Worm (Caenorhabditis elegans) whole organism, young adult: Measurements from ENCODE around the gene ttll-4.

Experiments used
- B0261.1 ChIP-seq: sonication (generic microtip); optimal IDR thresholded peaks from 2 replicates; lab custom pipeline; 2016; ENCODE audit warnings: mild to moderate bottlenecking, missing genetic modification characterization, moderate library complexity, missing compliant biosample characterization
- F52B5.7 ChIP-seq: sonication (generic microtip); optimal IDR thresholded peaks from 2 replicates; lab custom pipeline; 2016; ENCODE audit warnings: mild to moderate bottlenecking, missing genetic modification characterization, missing compliant biosample characterization
- F57A8.1 ChIP-seq: fragments of 200-800 bp; sonication (Bioruptor generic); optimal IDR thresholded peaks from 2 replicates; lab custom pipeline; 2018; ENCODE audit warnings: mild to moderate bottlenecking, missing genetic modification characterization, moderate library complexity, missing compliant biosample characterization
- K11D2.4 ChIP-seq: fragments of 200-800 bp; sonication (Bioruptor generic); IDR thresholded peaks from 2 replicates; pipeline ENCODE4 v1.3.6; 2022; ENCODE audit warnings: missing genetic modification reagents, missing genetic modification characterization, missing compliant biosample characterization
- T26A5.8 ChIP-seq: sonication (generic microtip); optimal IDR thresholded peaks from 2 replicates; lab custom pipeline; 2016; ENCODE audit warnings: missing genetic modification characterization, missing compliant biosample characterization
- Y53F4B.3 ChIP-seq: fragments of 200-800 bp; sonication (Bioruptor generic); IDR thresholded peaks from 2 replicates; pipeline ENCODE4 v1.3.6; 2022; ENCODE audit warnings: missing genetic modification reagents, missing genetic modification characterization, missing compliant biosample characterization
- Y53G8AR.9 ChIP-seq: fragments of 200-800 bp; sonication (Bioruptor generic); conservative IDR thresholded peaks from 2 replicates; pipeline ENCODE4 v1.3.6; 2022; ENCODE audit warnings: missing genetic modification reagents, missing genetic modification characterization, missing compliant biosample characterization
- Y79H2A.3 ChIP-seq: fragments of 200-800 bp; sonication (Bioruptor generic); conservative IDR thresholded peaks from 2 replicates; pipeline ENCODE4 v1.3.6; 2022; ENCODE audit warnings: missing genetic modification reagents, missing genetic modification characterization, missing compliant biosample characterization
- ZK185.1 ChIP-seq: sonication (generic microtip); optimal IDR thresholded peaks from 2 replicates; lab custom pipeline; 2016; ENCODE audit warnings: mild to moderate bottlenecking, missing genetic modification characterization, missing compliant biosample characterization; ENCODE audit not compliant: poor library complexity, severe bottlenecking
- akir-1 ChIP-seq: fragments of 200-800 bp; sonication (Bioruptor generic); optimal IDR thresholded peaks from 2 replicates; lab custom pipeline; 2018; ENCODE audit warnings: mild to moderate bottlenecking, missing genetic modification characterization, moderate library complexity, missing compliant biosample characterization
- aptf-3 ChIP-seq: fragments of 200-800 bp; sonication (Bioruptor generic); IDR thresholded peaks from 2 replicates; pipeline ENCODE4 v1.3.6; 2022; ENCODE audit warnings: missing genetic modification characterization, missing compliant biosample characterization
- atf-7 ChIP-seq: sonication (generic microtip); optimal IDR thresholded peaks from 2 replicates; lab custom pipeline; 2017; ENCODE audit warnings: mild to moderate bottlenecking, missing genetic modification characterization, missing compliant biosample characterization
- attf-5 ChIP-seq: fragments of 200-800 bp; sonication (Bioruptor generic); optimal IDR thresholded peaks from 2 replicates; lab custom pipeline; 2018; ENCODE audit warnings: mild to moderate bottlenecking, missing genetic modification characterization, missing compliant biosample characterization
- bed-1 ChIP-seq: fragments of 200-800 bp; sonication (Bioruptor generic); IDR thresholded peaks from 2 replicates; pipeline ENCODE4 v1.3.6; 2022; ENCODE audit warnings: missing genetic modification reagents, missing genetic modification characterization, missing compliant biosample characterization
- bed-2 ChIP-seq: fragments of 200-800 bp; sonication (Bioruptor generic); IDR thresholded peaks from 2 replicates; pipeline ENCODE4 v1.3.6; 2022; ENCODE audit warnings: missing genetic modification reagents, missing genetic modification characterization, missing compliant biosample characterization
- ceh-58 ChIP-seq: fragments of 200-800 bp; sonication (Bioruptor generic); IDR thresholded peaks from 2 replicates; pipeline ENCODE4 v1.3.6; 2022; ENCODE audit warnings: missing genetic modification characterization, missing compliant biosample characterization
- egl-18 ChIP-seq: fragments of 200-800 bp; sonication (Bioruptor generic); IDR thresholded peaks from 2 replicates; pipeline ENCODE4 v1.3.6; 2022; ENCODE audit warnings: missing genetic modification reagents, missing genetic modification characterization, missing compliant biosample characterization
- hlh-26 ChIP-seq: fragments of 200-800 bp; sonication (Bioruptor generic); conservative IDR thresholded peaks from 2 replicates; pipeline ENCODE4 v1.3.6; 2022; ENCODE audit warnings: missing genetic modification reagents, missing genetic modification characterization, missing compliant biosample characterization
- hmg-1.2 ChIP-seq: fragments of 200-800 bp; sonication (Bioruptor generic); IDR thresholded peaks from 2 replicates; pipeline ENCODE4 v1.3.6; 2022; ENCODE audit warnings: missing genetic modification reagents, missing genetic modification characterization, missing compliant biosample characterization
- hmg-20 ChIP-seq: fragments of 200-800 bp; sonication (Bioruptor generic); IDR thresholded peaks from 2 replicates; pipeline ENCODE4 v1.3.6; 2022; ENCODE audit warnings: missing genetic modification reagents, missing genetic modification characterization, missing compliant biosample characterization
- lin-35 ChIP-seq, 3 experiments: fragments of 150-350 bp in 2 of 3; sonication (generic microtip) in 1 of 3; optimal IDR thresholded peaks; 2 replicates each; lab custom pipeline; 2014 to 2018; ENCODE audit warnings: missing biosample characterization in 3 of 3, missing genetic modification characterization in 3 of 3, missing genetic modification reagents in 3 of 3
- lin-40 ChIP-seq: sonication (generic microtip); optimal IDR thresholded peaks from 2 replicates; lab custom pipeline; 2016; ENCODE audit warnings: missing genetic modification characterization, mild to moderate bottlenecking, missing compliant biosample characterization, missing genotype, missing genetic modification reagents
- lin-54 ChIP-seq: fragments of 200-800 bp; sonication (Bioruptor generic); optimal IDR thresholded peaks from 2 replicates; lab custom pipeline; 2018; ENCODE audit warnings: mild to moderate bottlenecking, missing genetic modification characterization, missing compliant biosample characterization
- lir-1 ChIP-seq: fragments of 200-800 bp; sonication (Bioruptor generic); conservative IDR thresholded peaks from 2 replicates; pipeline ENCODE4 v1.3.6; 2022; ENCODE audit warnings: missing genetic modification reagents, missing genetic modification characterization, missing compliant biosample characterization
- lsy-27 ChIP-seq: sonication (generic microtip); optimal IDR thresholded peaks from 2 replicates; lab custom pipeline; 2017; ENCODE audit warnings: missing genetic modification characterization, mild to moderate bottlenecking, missing compliant biosample characterization, antibody characterized with exemption, missing genotype, borderline replicate concordance; ENCODE audit not compliant: insufficient read depth
- madf-10 ChIP-seq: sonication (generic microtip); optimal IDR thresholded peaks from 2 replicates; lab custom pipeline; 2016; ENCODE audit warnings: mild to moderate bottlenecking, missing genetic modification characterization, missing compliant biosample characterization
- nhr-27 ChIP-seq: fragments of 200-800 bp; sonication (Bioruptor generic); optimal IDR thresholded peaks from 2 replicates; lab custom pipeline; 2018; ENCODE audit warnings: mild to moderate bottlenecking, missing genetic modification characterization, moderate library complexity, missing compliant biosample characterization
- nhr-90 ChIP-seq: sonication (generic microtip); optimal IDR thresholded peaks from 2 replicates; lab custom pipeline; 2016; ENCODE audit warnings: missing genotype, mild to moderate bottlenecking, missing genetic modification characterization, missing compliant biosample characterization
- snpc-1.3 ChIP-seq: sonication (generic microtip); optimal IDR thresholded peaks from 2 replicates; lab custom pipeline; 2017; ENCODE audit warnings: missing genetic modification characterization, mild to moderate bottlenecking, missing compliant biosample characterization, antibody characterized with exemption, moderate library complexity, missing genotype, missing genetic modification reagents; ENCODE audit not compliant: insufficient read depth
- somi-1 ChIP-seq: fragments of 200-800 bp; sonication (Bioruptor generic); optimal IDR thresholded peaks from 2 replicates; lab custom pipeline; 2018; ENCODE audit warnings: mild to moderate bottlenecking, missing genetic modification characterization, missing compliant biosample characterization
- tbp1 ChIP-seq: fragments of 200-800 bp; sonication (Bioruptor generic); optimal IDR thresholded peaks from 2 replicates; lab custom pipeline; 2018; ENCODE audit warnings: mild to moderate bottlenecking, missing genetic modification characterization, missing compliant biosample characterization
- tbx-9 ChIP-seq: sonication (generic microtip); optimal IDR thresholded peaks from 2 replicates; lab custom pipeline; 2016; ENCODE audit warnings: borderline replicate concordance, missing genetic modification characterization, inconsistent platforms, missing compliant biosample characterization
- tlf-1 ChIP-seq: fragments of 200-800 bp; sonication (Bioruptor generic); optimal IDR thresholded peaks from 2 replicates; lab custom pipeline; 2018; ENCODE audit warnings: mild to moderate bottlenecking, missing genetic modification characterization, missing compliant biosample characterization
- unc-62 ChIP-seq: fragments of 150-350 bp; optimal IDR thresholded peaks from 2 replicates; lab custom pipeline; 2014; ENCODE audit warnings: missing biosample characterization, missing genetic modification reagents, missing genetic modification characterization
- zfh-2 ChIP-seq: fragments of 200-800 bp; sonication (Bioruptor generic); conservative IDR thresholded peaks from 2 replicates; pipeline ENCODE4 v1.3.6; 2022; ENCODE audit warnings: missing genetic modification reagents, missing genetic modification characterization, missing compliant biosample characterization
- ztf-18 ChIP-seq: sonication (generic microtip); optimal IDR thresholded peaks from 2 replicates; lab custom pipeline; 2016; ENCODE audit warnings: missing genotype, mild to moderate bottlenecking, missing genetic modification characterization, missing compliant biosample characterization
- ztf-3 ChIP-seq: fragments of 200-800 bp; sonication (Bioruptor generic); optimal IDR thresholded peaks from 2 replicates; lab custom pipeline; 2018; ENCODE audit warnings: mild to moderate bottlenecking, missing genetic modification characterization, missing compliant biosample characterization
- ztf-6 ChIP-seq: fragments of 200-800 bp; sonication (Bioruptor generic); IDR thresholded peaks from 2 replicates; pipeline ENCODE4 v1.3.6; 2022; ENCODE audit warnings: missing genetic modification reagents, missing genetic modification characterization, missing compliant biosample characterization

Gene ttll-4

ce11 chrIII:10096525-10096972 lies 27.4 kb upstream of the ttll-4 start (continued):
- TF ChIP-seq attf-5 (GFP tag; lab: Kevin White, UChicago), result peak; percentile 95
- TF ChIP-seq egl-18 (GFP tag; lab: Robert Waterston, UW), result no peak
- TF ChIP-seq F52B5.7, result no peak
- no peak for TF ChIP-seq bed-1 (GFP tag; lab: Robert Waterston, UW)
- peak; percentile 63 for TF ChIP-seq atf-7 (tag; lab: Kevin White, UChicago)
- TF ChIP-seq ZK185.1 (tag; lab: Kevin White, UChicago), result peak; percentile 33
- peak; percentile 66 for TF ChIP-seq lin-54
- TF ChIP-seq B0261.1, result no peak
- TF ChIP-seq K11D2.4 (GFP tag; lab: Robert Waterston, UW), result peak; percentile 53; the same call in 1 of the 2 replicates
- TF ChIP-seq F57A8.1 (GFP tag; lab: Kevin White, UChicago), result no peak
- no peak for TF ChIP-seq akir-1 (GFP tag; lab: Kevin White, UChicago)
- TF ChIP-seq aptf-3, result no peak
- peak in 1 of 3 experiments; percentile 77 for TF ChIP-seq lin-35 (GFP tag; optimal IDR thresholded peaks at IDR 0.05; lab: Kevin White, UChicago)
- peak; percentile 56 for TF ChIP-seq tlf-1 (GFP tag; lab: Kevin White, UChicago)
- no peak for TF ChIP-seq Y53F4B.3 (GFP tag; lab: Robert Waterston, UW)
- TF ChIP-seq zfh-2 (GFP tag; lab: Robert Waterston, UW), result peak; percentile 95
- peak; percentile 60; the same call in 1 of the 2 replicates for TF ChIP-seq Y53G8AR.9 (GFP tag; lab: Robert Waterston, UW)
- TF ChIP-seq hmg-1.2, result peak; percentile 94
- peak; percentile 90 for TF ChIP-seq lin-40 (tag; lab: Kevin White, UChicago)
- TF ChIP-seq unc-62 (GFP tag; lab: Kevin White, UChicago), result no peak
- TF ChIP-seq lir-1 (GFP tag; lab: Robert Waterston, UW), result 0 out of 2 replicates have a peak, but pooled peaks have one; percentile 30
- TF ChIP-seq somi-1 (GFP tag; lab: Kevin White, UChicago), result peak; percentile 71
- TF ChIP-seq tbp1 (GFP tag; lab: Kevin White, UChicago), result peak; percentile 45

ce11 chrIII:10097981-10098380 lies 26.0 kb upstream of the ttll-4 start, which contains the start of gene spop-1:
Gene spop-1 (minus strand): TSS chrIII:10098081.
- no peak for TF ChIP-seq ceh-58
- TF ChIP-seq hlh-26, result no peak
- TF ChIP-seq ztf-3 (GFP tag; lab: Kevin White, UChicago), result no peak

- TF ChIP-seq lsy-27 (tag; lab: Kevin White, UChicago) (no peak), T26A5.8 (tag; lab: Kevin White, UChicago) (no peak), tbx-9 (no peak), snpc-1.3 (tag; lab: Kevin White, UChicago) (no peak), bed-2 (no peak), ztf-18 (tag; lab: Kevin White, UChicago) (no peak), Y53F4B.3 (GFP tag; lab: Robert Waterston, UW) (no peak)
Observed at ce11 chrIII:10101352-10101751, 22.6 kb upstream of the ttll-4 start, which contains the start of gene kel-10. Gene kel-10 (minus strand): TSS chrIII:10101452.

- TF ChIP-seq nhr-27, result no peak
- no peak for TF ChIP-seq lin-40 (tag; lab: Kevin White, UChicago)
- no peak for TF ChIP-seq madf-10 (tag; lab: Kevin White, UChicago)
- TF ChIP-seq Y79H2A.3 (GFP tag; lab: Robert Waterston, UW), result no peak
- no peak for TF ChIP-seq nhr-90 (tag; lab: Kevin White, UChicago)
- TF ChIP-seq hmg-20 (GFP tag; lab: Robert Waterston, UW), result no peak
- no peak for TF ChIP-seq aptf-3
- TF ChIP-seq ztf-6, result no peak
- TF ChIP-seq akir-1 (GFP tag; lab: Kevin White, UChicago), result no peak
Observed at ce11 chrIII:10106390-10106789, 17.6 kb upstream of the ttll-4 start, which contains the start of gene srt-55. Gene srt-55 (minus strand): TSS chrIII:10106490.
